Worm (Caenorhabditis elegans): ENCODE data around the gene ZK616.8.
A peak's percentile ranks its signal among the peaks of the same experiment; 100 is the strongest.

The ZK616.8 gene

ce11 chrIV:5394687-5395086 is 17.3 kb downstream of the ZK616.8 start, which contains the start of the genes perm-3 and swsn-6 (continued):
- TF ChIP-seq cebp-1 (GFP tag; IDR thresholded peaks at IDR 0.05) (no peak), cebp-1 (tag; optimal IDR thresholded peaks at IDR 0.05) (peak; percentile 65), nhr-179 (tag; optimal IDR thresholded peaks at IDR 0.05) (no peak), F37B4.10 (GFP tag; IDR thresholded peaks at IDR 0.05) (no peak), tbp1 (GFP tag; optimal IDR thresholded peaks at IDR 0.05) (peak; percentile 50), nhr-120 (GFP tag; IDR thresholded peaks at IDR 0.05) (no peak), ceh-100 (GFP tag; IDR thresholded peaks at IDR 0.05) (0 out of 2 replicates have a peak, but pooled peaks have one; percentile 22), cebp-2 (GFP tag; IDR thresholded peaks at IDR 0.05) (no peak), attf-6 (GFP tag; IDR thresholded peaks at IDR 0.05) (no peak), ceh-58 (GFP tag; IDR thresholded peaks at IDR 0.05) (no peak), pbrm-1 (GFP tag; IDR thresholded peaks at IDR 0.05) (peak; percentile 83), ztf-25 (GFP tag; IDR thresholded peaks at IDR 0.05) (no peak), xnd-1 (tag; optimal IDR thresholded peaks at IDR 0.05) (peak; percentile 21), gei-17 (GFP tag; optimal IDR thresholded peaks at IDR 0.05) (peak; percentile 16), chd-7 (tag; optimal IDR thresholded peaks at IDR 0.05) (no peak), ekl-4 (GFP tag; IDR thresholded peaks at IDR 0.05) (peak; percentile 83), lin-40 (tag; optimal IDR thresholded peaks at IDR 0.05) (peak; percentile 81), attf-5 (GFP tag; optimal IDR thresholded peaks at IDR 0.05) (peak; percentile 73), egrh-3 (GFP tag; IDR thresholded peaks at IDR 0.05) (no peak), F33H1.4 (GFP tag; IDR thresholded peaks at IDR 0.05) (peak; percentile 65), efl-1 (GFP tag; optimal IDR thresholded peaks at IDR 0.05) (peak; percentile 16), ama-1 (optimal IDR thresholded peaks at IDR 0.05) (no peak), ama-1 (GFP tag; optimal IDR thresholded peaks at IDR 0.05) (no peak), K12H6.12 (tag; optimal IDR thresholded peaks at IDR 0.05) (no peak), B0336.3 (GFP tag; IDR thresholded peaks at IDR 0.05) (peak; percentile 61), madf-8 (GFP tag; conservative IDR thresholded peaks at IDR 0.05) (no peak), unc-62 (GFP tag; optimal IDR thresholded peaks at IDR 0.05) (no peak), lin-54 (GFP tag; optimal IDR thresholded peaks at IDR 0.05) (peak; percentile 81), snpc-4 (GFP tag; optimal IDR thresholded peaks at IDR 0.05) (peak; percentile 81), snpc-4 (tag; optimal IDR thresholded peaks at IDR 0.05) (peak; percentile 50 to 88 (median 77)), ceh-27 (GFP tag; optimal IDR thresholded peaks at IDR 0.05) (no peak), ztf-6 (GFP tag; IDR thresholded peaks at IDR 0.05) (no peak), lag-1 (GFP tag; IDR thresholded peaks at IDR 0.05) (no peak), ztf-18 (tag; optimal IDR thresholded peaks at IDR 0.05) (peak; percentile 96), Y53G8AR.9 (GFP tag; conservative IDR thresholded peaks at IDR 0.05) (peak; percentile 80; the same call in 1 of the 2 replicates)

ce11 chrIV:5393566-5393965 is 18.4 kb downstream of the ZK616.8 start:
- TF ChIP-seq dox-1 (GFP tag; IDR thresholded peaks at IDR 0.05) (no peak), cebp-1 (GFP tag; IDR thresholded peaks at IDR 0.05) (no peak), cebp-1 (tag; optimal IDR thresholded peaks at IDR 0.05) (no peak), ztf-6 (GFP tag; IDR thresholded peaks at IDR 0.05) (no peak), Y95B8A.8 (GFP tag; IDR thresholded peaks at IDR 0.05) (no peak), attf-5 (GFP tag; optimal IDR thresholded peaks at IDR 0.05) (no peak), attf-3 (GFP tag; conservative IDR thresholded peaks at IDR 0.05) (no peak), B0336.3 (GFP tag; IDR thresholded peaks at IDR 0.05) (0 out of 2 replicates have a peak, but pooled peaks have one; percentile 10), madf-10 (tag; optimal IDR thresholded peaks at IDR 0.05) (no peak), repo-1 (tag; optimal IDR thresholded peaks at IDR 0.05) (no peak), hlh-12 (tag; optimal IDR thresholded peaks at IDR 0.05) (no peak), egl-18 (GFP tag; IDR thresholded peaks at IDR 0.05) (no peak), T07F8.4 (tag; optimal IDR thresholded peaks at IDR 0.05) (no peak), nhr-27 (tag; optimal IDR thresholded peaks at IDR 0.05) (no peak), B0261.1 (tag; optimal IDR thresholded peaks at IDR 0.05) (no peak), chd-7 (tag; optimal IDR thresholded peaks at IDR 0.05) (no peak), die-1 (tag; optimal IDR thresholded peaks at IDR 0.05) (no peak), snpc-4 (GFP tag; optimal IDR thresholded peaks at IDR 0.05) (no peak), snpc-4 (tag; optimal IDR thresholded peaks at IDR 0.05) (peak in 1 of 4 experiments; percentile 45), dpff-1 (tag; optimal IDR thresholded peaks at IDR 0.05) (no peak), hmg-1.2 (GFP tag; IDR thresholded peaks at IDR 0.05) (0 out of 2 replicates have a peak, but pooled peaks have one; percentile 16), madf-3 (GFP tag; IDR thresholded peaks at IDR 0.05) (no peak), K11D2.4 (GFP tag; IDR thresholded peaks at IDR 0.05) (no peak), athp-1 (tag; optimal IDR thresholded peaks at IDR 0.05) (no peak)
